Fruit fly (Drosophila melanogaster): ENCODE data around the gene bbg.

The bbg gene

dm6 chr3L:14534619-14535018 is 1.5 kb downstream of the bbg start:
- TF ChIP-seq CG6163 (GFP tag; IDR thresholded peaks at IDR 0.05) (peak; percentile 70; the same call in 2 of the 3 replicates), acj6 (GFP tag; optimal IDR thresholded peaks at IDR 0.05) (peak; percentile 55), topi (GFP tag; optimal IDR thresholded peaks at IDR 0.05) (peak; percentile 49), salr (GFP tag; optimal IDR thresholded peaks at IDR 0.05) (peak in 1 of 2 experiments; percentile 76), CG8319 (GFP tag; optimal IDR thresholded peaks at IDR 0.05) (peak; percentile 23), fd85E (GFP tag; optimal IDR thresholded peaks at IDR 0.05) (no peak), Met (GFP tag; optimal IDR thresholded peaks at IDR 0.05) (peak; percentile 39), CG10631 (GFP tag; optimal IDR thresholded peaks at IDR 0.05) (peak; percentile 63), dac (GFP tag; optimal IDR thresholded peaks at IDR 0.05) (peak; percentile 62), cyc (GFP tag; optimal IDR thresholded peaks at IDR 0.05) (peak; percentile 20), dsx (GFP tag; optimal IDR thresholded peaks at IDR 0.05; ENCODE audit: poor library complexity, severe bottlenecking) (peak; percentile 56), CG32006 (GFP tag; optimal IDR thresholded peaks at IDR 0.05) (peak; percentile 88), CG34406 (GFP tag; optimal IDR thresholded peaks at IDR 0.05) (peak; percentile 20), CG11762 (GFP tag; optimal IDR thresholded peaks at IDR 0.05; ENCODE audit: insufficient read depth) (peak; percentile 47), CG6276 (GFP tag; optimal IDR thresholded peaks at IDR 0.05) (peak; percentile 80), CG3032 (tag; optimal IDR thresholded peaks at IDR 0.05) (peak; percentile 62), CG7368 (GFP tag; optimal IDR thresholded peaks at IDR 0.05) (peak; percentile 32), Hr38 (GFP tag; optimal IDR thresholded peaks at IDR 0.05) (no peak), Hr39 (GFP tag; optimal IDR thresholded peaks at IDR 0.05) (peak; percentile 8), CG8119 (GFP tag; IDR thresholded peaks at IDR 0.05) (peak; percentile 89), CG8632 (GFP tag; optimal IDR thresholded peaks at IDR 0.05) (peak; percentile 44), CG11294 (GFP tag; IDR thresholded peaks at IDR 0.05) (0 out of 2 replicates have a peak, but pooled peaks have one; percentile 48), Lpt (GFP tag; optimal IDR thresholded peaks at IDR 0.05) (peak; percentile 64), achi (GFP tag; optimal IDR thresholded peaks at IDR 0.05) (peak; percentile 73), CG6792 (GFP tag; optimal IDR thresholded peaks at IDR 0.05) (peak; percentile 51), CG3919 (GFP tag; optimal IDR thresholded peaks at IDR 0.05) (peak; percentile 70), Gug (GFP tag; IDR thresholded peaks at IDR 0.05) (peak; percentile 71), CG6808 (GFP tag; optimal IDR thresholded peaks at IDR 0.05) (peak; percentile 59), OdsH (GFP tag; optimal IDR thresholded peaks at IDR 0.05) (peak; percentile 72), Smox (GFP tag; optimal IDR thresholded peaks at IDR 0.05) (peak; percentile 11), Eip75B (GFP tag; optimal IDR thresholded peaks at IDR 0.05) (peak; percentile 59), lz (GFP tag; optimal IDR thresholded peaks at IDR 0.05) (peak; percentile 21), Blimp-1 (GFP tag; optimal IDR thresholded peaks at IDR 0.05) (no peak), spab (GFP tag; optimal IDR thresholded peaks at IDR 0.05) (peak; percentile 47), svp (GFP tag) (peak; percentile 51), fd59A (GFP tag; optimal IDR thresholded peaks at IDR 0.05) (peak; percentile 20), CG15336 (GFP tag; IDR thresholded peaks at IDR 0.05) (peak; percentile 86), ss (GFP tag; optimal IDR thresholded peaks at IDR 0.05) (peak; percentile 32 to 35), CG11902 (GFP tag; optimal IDR thresholded peaks at IDR 0.05) (no peak), Eip78C (GFP tag) (peak; percentile 94), CG31627 (GFP tag; optimal IDR thresholded peaks at IDR 0.05) (no peak), net (GFP tag; optimal IDR thresholded peaks at IDR 0.05) (peak; percentile 64), Ets21C (GFP tag; optimal IDR thresholded peaks at IDR 0.05) (no peak), CG4318 (GFP tag; optimal IDR thresholded peaks at IDR 0.05) (peak; percentile 75), fkh (GFP tag; optimal IDR thresholded peaks at IDR 0.05) (no peak), CG10669 (GFP tag; optimal IDR thresholded peaks at IDR 0.05) (peak; percentile 22), CG9139 (GFP tag; optimal IDR thresholded peaks at IDR 0.05) (no peak), Ets96B (tag; optimal IDR thresholded peaks at IDR 0.05) (peak; percentile 62), vri (GFP tag; optimal IDR thresholded peaks at IDR 0.05) (no peak), pdm3 (GFP tag; optimal IDR thresholded peaks at IDR 0.05) (peak; percentile 76), Sox15 (GFP tag; optimal IDR thresholded peaks at IDR 0.05) (no peak), Sox14 (GFP tag; optimal IDR thresholded peaks at IDR 0.05) (peak; percentile 58)

Data from whole organism, prepupa.